Worm (Caenorhabditis elegans): ENCODE measurements around the gene sri-73.

The sri-73 gene

DNA sequence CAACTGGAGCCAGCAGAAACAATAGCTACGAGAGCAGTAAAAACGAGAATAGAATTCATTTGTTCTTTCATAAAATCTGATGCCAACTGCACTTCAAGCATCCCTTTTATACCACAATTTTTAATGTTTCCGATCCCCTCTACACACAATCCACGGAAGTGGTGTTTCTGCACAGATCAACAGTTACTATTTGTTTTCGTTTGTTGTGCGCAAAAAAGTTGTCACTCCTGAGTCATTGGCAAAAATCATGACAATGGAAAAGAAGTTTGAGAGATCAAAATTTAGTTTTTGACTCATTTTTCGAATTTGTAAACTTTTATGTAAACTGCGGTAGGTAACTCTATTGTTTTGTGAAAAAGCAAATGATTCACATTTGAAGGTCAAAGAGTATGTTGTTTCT is 38.2 kb upstream of the sri-73 start, which contains the start of gene srlf-37:
Gene srlf-37 (minus strand): TSS at position 101 of the 400 bp plus-strand sequence.
- TF ChIP-seq lin-38 (GFP tag; IDR thresholded peaks at IDR 0.05) (no peak), daf-12 (tag; optimal IDR thresholded peaks at IDR 0.05) (no peak), egl-43 (GFP tag; IDR thresholded peaks at IDR 0.05) (no peak), lin-1 (GFP tag; IDR thresholded peaks at IDR 0.05) (no peak), ceh-82 (tag; optimal IDR thresholded peaks at IDR 0.05) (no peak), tag-97 (GFP tag; IDR thresholded peaks at IDR 0.05) (no peak), ces-1 (GFP tag; optimal IDR thresholded peaks at IDR 0.05) (no peak), ceh-28 (tag; optimal IDR thresholded peaks at IDR 0.05) (no peak), mes-2 (tag; optimal IDR thresholded peaks at IDR 0.05; ENCODE audit: poor library complexity, severe bottlenecking) (no peak), F49E8.2 (tag; optimal IDR thresholded peaks at IDR 0.05; ENCODE audit: borderline replicate concordance) (no peak), snpc-4 (tag; optimal IDR thresholded peaks at IDR 0.05) (no peak), zfp-2 (tag; optimal IDR thresholded peaks at IDR 0.05) (no peak), attf-4 (tag; optimal IDR thresholded peaks at IDR 0.05) (no peak), ztf-11 (tag; optimal IDR thresholded peaks at IDR 0.05) (no peak), lsy-2 (tag; optimal IDR thresholded peaks at IDR 0.05) (no peak)

DNA sequence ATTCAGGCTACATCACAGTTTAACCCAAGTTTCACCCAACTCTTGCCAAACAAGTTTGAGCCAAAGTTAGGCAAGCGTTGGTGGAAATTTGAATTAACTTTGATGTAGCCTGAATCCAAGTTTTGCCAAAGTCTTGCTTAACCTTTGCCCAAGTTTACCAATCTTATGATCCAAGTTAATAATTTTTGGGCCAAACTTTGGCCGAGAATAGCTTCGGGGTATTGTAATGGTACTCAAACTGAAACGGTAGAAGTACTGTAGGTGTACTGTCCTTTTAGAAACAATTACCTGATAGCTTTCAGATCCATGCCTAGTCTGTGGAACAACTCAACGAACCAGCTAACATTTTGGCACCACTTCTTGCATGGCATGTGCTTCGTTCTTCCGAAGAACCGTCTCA is 34.3 kb upstream of the sri-73 start, which contains the start of gene nhr-251:
Gene nhr-251 (plus strand): TSS at position 301 of the 400 bp plus-strand sequence.
- TF ChIP-seq ceh-28 (tag; optimal IDR thresholded peaks at IDR 0.05) (no peak), aha-1 (tag) (peak; percentile 64)

DNA sequence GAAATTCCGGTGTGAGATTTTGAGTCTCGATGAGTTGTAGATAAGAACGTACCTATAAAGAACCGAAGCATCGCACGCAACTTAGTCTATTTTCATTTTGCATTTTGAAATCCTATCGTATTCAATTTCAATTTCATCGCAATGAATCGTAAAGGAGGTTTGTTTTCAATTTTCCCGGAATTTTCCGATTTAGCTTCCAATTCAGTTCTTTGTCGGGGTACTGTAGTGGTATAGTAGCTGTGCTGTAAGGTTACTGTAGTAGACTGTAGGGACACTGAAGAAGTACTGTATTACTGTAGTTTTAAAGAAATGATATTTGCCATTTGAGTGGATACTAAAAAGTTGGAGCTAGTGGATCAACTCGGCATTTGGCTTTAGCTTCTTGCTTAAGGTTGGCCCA is 33.9 kb upstream of the sri-73 start:
- TF ChIP-seq dmd-8 (GFP tag; IDR thresholded peaks at IDR 0.05) (no peak), F10B5.3 (tag; optimal IDR thresholded peaks at IDR 0.05) (no peak), ceh-82 (tag; optimal IDR thresholded peaks at IDR 0.05) (no peak), aha-1 (tag) (peak; percentile 71), dmd-6 (GFP tag; IDR thresholded peaks at IDR 0.05) (no peak), daf-8 (GFP tag; IDR thresholded peaks at IDR 0.05) (no peak), lin-15B (tag; optimal IDR thresholded peaks at IDR 0.05) (no peak), fos-1 (tag; optimal IDR thresholded peaks at IDR 0.05) (no peak), nhr-41 (GFP tag; IDR thresholded peaks at IDR 0.05) (no peak), ztf-7 (tag; optimal IDR thresholded peaks at IDR 0.05) (no peak), unc-62 (GFP tag; optimal IDR thresholded peaks at IDR 0.05 in 1 of 2) (peak in 1 of 2 experiments; percentile 84), unc-62 (tag; optimal IDR thresholded peaks at IDR 0.05) (no peak)

DNA sequence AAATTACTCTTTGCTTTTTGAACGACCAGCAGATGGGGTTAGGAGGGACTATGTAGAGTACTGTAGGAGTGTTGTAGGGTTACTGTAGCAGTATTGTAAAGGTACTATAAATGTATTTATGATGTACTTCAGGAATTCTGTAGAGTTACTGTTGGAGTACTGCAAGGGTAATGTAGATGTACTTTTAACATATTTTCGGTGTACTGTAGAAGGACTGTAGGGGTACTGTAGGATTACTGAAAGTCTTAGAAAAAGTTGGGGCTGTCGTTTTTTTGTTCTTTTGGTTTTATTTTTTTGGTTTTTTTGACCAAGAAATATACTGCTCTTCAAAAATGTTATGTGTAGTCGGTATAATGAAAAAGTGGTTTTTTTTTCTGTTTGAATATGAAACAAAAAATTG is 32.7 kb upstream of the sri-73 start:
- TF ChIP-seq unc-62 (GFP tag; optimal IDR thresholded peaks at IDR 0.05 in 1 of 2) (peak in 1 of 2 experiments; percentile 92), unc-62 (tag; optimal IDR thresholded peaks at IDR 0.05) (no peak), aha-1 (tag) (peak; percentile 41), Y5F2A.4 (GFP tag; optimal IDR thresholded peaks at IDR 0.05) (no peak)

DNA sequence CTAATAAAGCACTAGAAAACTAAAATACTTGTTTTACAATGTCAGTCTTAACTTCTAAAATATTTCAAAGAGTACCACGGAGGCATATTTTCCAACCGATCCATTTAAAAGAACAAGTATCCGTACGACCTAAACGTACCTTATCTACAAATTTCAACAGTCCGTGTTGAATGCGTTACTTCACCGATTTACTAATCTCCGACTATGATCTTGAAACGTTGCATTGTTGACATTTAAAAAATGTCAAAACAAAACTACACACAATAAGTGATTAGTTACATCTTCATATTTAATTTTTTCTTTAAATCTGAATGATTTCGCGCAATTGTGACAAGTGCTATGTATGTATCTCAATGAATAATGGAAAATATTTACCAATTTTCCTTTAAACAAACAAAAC is 31.9 kb upstream of the sri-73 start:
- TF ChIP-seq fkh-10 (GFP tag; optimal IDR thresholded peaks at IDR 0.05) (no peak), unc-62 (GFP tag; optimal IDR thresholded peaks at IDR 0.05 in 1 of 2) (no peak), unc-62 (tag; optimal IDR thresholded peaks at IDR 0.05) (no peak)

DNA sequence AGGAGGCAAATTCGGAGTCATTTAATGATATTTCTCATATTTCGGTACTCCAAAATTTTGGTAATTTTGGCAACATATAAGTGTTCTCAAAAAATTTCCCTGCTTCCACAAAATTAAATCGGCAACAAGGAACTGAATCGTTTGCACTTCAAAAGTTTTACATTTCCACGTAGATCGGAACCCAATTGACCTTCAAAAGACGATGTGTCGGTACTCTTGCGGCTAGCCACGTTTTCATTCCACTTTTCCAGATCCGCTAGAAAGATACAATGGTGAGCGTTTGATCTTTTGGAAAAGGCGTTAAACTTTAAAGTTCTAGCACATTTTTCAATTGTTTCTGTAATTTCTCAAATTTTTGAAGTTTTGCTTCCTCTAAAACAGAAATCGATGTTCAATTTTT is 31.0 kb upstream of the sri-73 start:
- no peak for TF ChIP-seq daf-16 (GFP tag; optimal IDR thresholded peaks at IDR 0.05)
- no peak for TF ChIP-seq daf-16 (tag; optimal IDR thresholded peaks at IDR 0.05)
- TF ChIP-seq F37D6.2 (tag; optimal IDR thresholded peaks at IDR 0.05) = no peak
- TF ChIP-seq saeg-2 (GFP tag; IDR thresholded peaks at IDR 0.05) = no peak
- no peak for TF ChIP-seq lin-13 (GFP tag; optimal IDR thresholded peaks at IDR 0.05)

Data from whole organism, L4 larva.